Worm (Caenorhabditis elegans) whole organism, L2 larva: ENCODE data around the gene C05C8.1.

Source experiments
- C34F6.9 ChIP-seq: fragments of 150-350 bp; optimal IDR thresholded peaks from 2 replicates; lab custom pipeline; 2014; ENCODE audit warnings: missing biosample characterization, missing genetic modification characterization
- F13H6.1 ChIP-seq: sonication (generic microtip); optimal IDR thresholded peaks from 2 replicates; lab custom pipeline; 2016; ENCODE audit warnings: missing genetic modification characterization, missing compliant biosample characterization
- R02D3.7 ChIP-seq: fragments of 150-350 bp; optimal IDR thresholded peaks from 2 replicates; lab custom pipeline; 2014; ENCODE audit warnings: missing biosample characterization, missing genetic modification characterization
- Y55F3AM.14 ChIP-seq: fragments of 200-800 bp; sonication (Bioruptor generic); optimal IDR thresholded peaks from 2 replicates; lab custom pipeline; 2018; ENCODE audit warnings: mild to moderate bottlenecking, missing genetic modification characterization, missing compliant biosample characterization
- ZK546.5 ChIP-seq: sonication (generic microtip); optimal IDR thresholded peaks from 2 replicates; lab custom pipeline; 2017; ENCODE audit warnings: missing biosample characterization, missing genetic modification characterization
- aly-2 ChIP-seq: fragments of 150-350 bp; optimal IDR thresholded peaks from 2 replicates; lab custom pipeline; 2014; ENCODE audit warnings: missing biosample characterization, missing genetic modification characterization
- ama-1 ChIP-seq: fragments of 150-350 bp; optimal IDR thresholded peaks from 2 replicates; lab custom pipeline; 2018; ENCODE audit warnings: inconsistent platforms
- blmp-1 ChIP-seq: sonication (generic microtip); optimal IDR thresholded peaks from 2 replicates; lab custom pipeline; 2017; ENCODE audit warnings: missing genetic modification characterization, mild to moderate bottlenecking, missing compliant biosample characterization, antibody characterized with exemption, moderate library complexity; ENCODE audit not compliant: insufficient read depth
- ceh-16 ChIP-seq: fragments of 150-350 bp; optimal IDR thresholded peaks from 2 replicates; lab custom pipeline; 2014; ENCODE audit warnings: missing biosample characterization, missing genetic modification characterization
- ceh-82 ChIP-seq: fragments of 150-350 bp; optimal IDR thresholded peaks from 2 replicates; lab custom pipeline; 2014; ENCODE audit warnings: missing biosample characterization, missing genetic modification characterization
- crh-2 ChIP-seq: sonication (generic microtip); optimal IDR thresholded peaks from 2 replicates; lab custom pipeline; 2017; ENCODE audit warnings: missing biosample characterization, missing genetic modification characterization
- elt-3 ChIP-seq: sonication (generic microtip); optimal IDR thresholded peaks from 2 replicates; lab custom pipeline; 2017; ENCODE audit warnings: missing biosample characterization, missing genetic modification characterization
- fos-1 ChIP-seq: fragments of 150-350 bp; optimal IDR thresholded peaks from 2 replicates; lab custom pipeline; 2014; ENCODE audit warnings: missing biosample characterization, missing genetic modification characterization
- lin-13 ChIP-seq: fragments of 150-350 bp; optimal IDR thresholded peaks from 2 replicates; lab custom pipeline; 2014; ENCODE audit warnings: missing biosample characterization, missing genetic modification reagents, missing genetic modification characterization
- lin-39 ChIP-seq: fragments of 150-350 bp; optimal IDR thresholded peaks from 2 replicates; lab custom pipeline; 2014; ENCODE audit warnings: missing biosample characterization, missing genetic modification reagents, missing genetic modification characterization
- lsy-2 ChIP-seq, 2 experiments: fragments of 150-350 bp in 1 of 2; sonication (generic microtip) in 1 of 2; optimal IDR thresholded peaks; 2 replicates each; lab custom pipeline; 2014 to 2017; ENCODE audit warnings: missing biosample characterization in 2 of 2, missing genetic modification characterization in 2 of 2
- mab-5 ChIP-seq: fragments of 150-350 bp; optimal IDR thresholded peaks from 2 replicates; lab custom pipeline; 2014; ENCODE audit warnings: missing biosample characterization, missing genetic modification characterization
- mbf-1 ChIP-seq: sonication (generic microtip); optimal IDR thresholded peaks from 2 replicates; lab custom pipeline; 2017; ENCODE audit warnings: missing biosample characterization, missing genetic modification characterization
- mdl-1 ChIP-seq, 2 experiments: fragments of 150-350 bp in 1 of 2; sonication (generic microtip) in 1 of 2; optimal IDR thresholded peaks; 2 replicates each; lab custom pipeline; 2017; ENCODE audit warnings: missing biosample characterization in 2 of 2, missing genetic modification characterization in 2 of 2
- nhr-10 ChIP-seq: sonication (generic microtip); optimal IDR thresholded peaks from 2 replicates; lab custom pipeline; 2017; ENCODE audit warnings: missing biosample characterization, missing genetic modification characterization
- nhr-11 ChIP-seq: fragments of 150-350 bp; optimal IDR thresholded peaks from 2 replicates; lab custom pipeline; 2014; ENCODE audit warnings: missing biosample characterization, missing genetic modification characterization
- nhr-12 ChIP-seq: fragments of 150-350 bp; optimal IDR thresholded peaks from 2 replicates; lab custom pipeline; 2014; ENCODE audit warnings: missing biosample characterization, missing genetic modification characterization
- nhr-129 ChIP-seq: fragments of 150-350 bp; optimal IDR thresholded peaks from 2 replicates; lab custom pipeline; 2014; ENCODE audit warnings: missing biosample characterization, missing genetic modification characterization
- nhr-21 ChIP-seq: fragments of 150-350 bp; optimal IDR thresholded peaks from 2 replicates; lab custom pipeline; 2014; ENCODE audit warnings: missing biosample characterization, missing genetic modification characterization
- nhr-77 ChIP-seq: fragments of 150-350 bp; optimal IDR thresholded peaks from 2 replicates; lab custom pipeline; 2014; ENCODE audit warnings: missing biosample characterization, missing genetic modification characterization
- peb-1 ChIP-seq: fragments of 150-350 bp; optimal IDR thresholded peaks from 2 replicates; lab custom pipeline; 2014; ENCODE audit warnings: missing biosample characterization, missing genetic modification characterization
- skn-1 ChIP-seq: sonication (generic microtip); optimal IDR thresholded peaks from 2 replicates; lab custom pipeline; 2017; ENCODE audit warnings: missing biosample characterization, missing genetic modification characterization
- sma-9 ChIP-seq, 2 experiments: fragments of 150-350 bp in 1 of 2; sonication (generic microtip) in 1 of 2; optimal IDR thresholded peaks; 2 replicates each; lab custom pipeline; 2014 to 2016; ENCODE audit warnings: missing genetic modification characterization in 2 of 2, mild to moderate bottlenecking in 1 of 2, missing biosample characterization in 1 of 2, missing compliant biosample characterization in 1 of 2, missing genetic modification reagents in 1 of 2, moderate library complexity in 1 of 2
- snpc-4 ChIP-seq: fragments of 150-350 bp; optimal IDR thresholded peaks from 2 replicates; lab custom pipeline; 2014; ENCODE audit warnings: missing biosample characterization, missing genetic modification characterization
- unc-55 ChIP-seq: fragments of 150-350 bp; sonication (generic microtip); optimal IDR thresholded peaks from 3 replicates; lab custom pipeline; 2014; ENCODE audit warnings: missing biosample characterization, missing genetic modification reagents, missing genetic modification characterization
- ztf-1 ChIP-seq: fragments of 200-800 bp; sonication (Bioruptor generic); conservative IDR thresholded peaks from 2 replicates; pipeline ENCODE4 v1.3.6; 2022; ENCODE audit warnings: missing genetic modification characterization, missing compliant biosample characterization
- ztf-4 ChIP-seq: fragments of 150-350 bp; optimal IDR thresholded peaks from 2 replicates; lab custom pipeline; 2014; ENCODE audit warnings: missing biosample characterization, missing genetic modification characterization

C05C8.1 gene

ce11 chrV:7218988-7219387 lies 20.6 kb upstream of the C05C8.1 start, which contains the start of gene C13F10.5:
Gene C13F10.5, minus strand, starts transcription at chrV:7219088.
- TF ChIP-seq R02D3.7 (tag; lab: Kevin White, UChicago) (no peak), ama-1 (lab: Kevin White, UChicago) (no peak), crh-2 (tag; lab: Kevin White, UChicago) (no peak), elt-3 (tag; lab: Kevin White, UChicago) (no peak), nhr-10 (tag; lab: Kevin White, UChicago) (no peak), aly-2 (no peak), mab-5 (tag; lab: Kevin White, UChicago) (no peak), ZK546.5 (tag; lab: Kevin White, UChicago) (no peak), ceh-16 (no peak)

ce11 chrV:7220973-7221519 lies 18.5 kb upstream of the C05C8.1 start, which contains the start of the genes C13F10.8, C13F10.6 and kxd-1:
Gene C13F10.8, minus strand, starts transcription at chrV:7221023.
Gene C13F10.6, minus strand, starts transcription at chrV:7221039.
Gene kxd-1, plus strand, starts transcription at chrV:7221469.
- TF ChIP-seq fos-1 (tag; lab: Kevin White, UChicago) (peak; percentile 5), lsy-2 (tag; optimal IDR thresholded peaks at IDR 0.05; lab: Kevin White, UChicago) (peak in 1 of 2 experiments; percentile 19), nhr-21 (tag; lab: Kevin White, UChicago) (no peak), ztf-4 (no peak), unc-55 (GFP tag; lab: Kevin White, UChicago) (peak; percentile 19)
- TF ChIP-seq, all 48 proteins: peak for 3

ce11 chrV:7223152-7223551 lies 16.4 kb upstream of the C05C8.1 start, which contains the start of gene C13F10.7:
Gene C13F10.7, minus strand, starts transcription at chrV:7223252.
- TF ChIP-seq aly-2 = no peak
- no peak for TF ChIP-seq ceh-82 (tag; lab: Kevin White, UChicago)
- TF ChIP-seq R02D3.7 (tag; lab: Kevin White, UChicago) = no peak
- TF ChIP-seq ama-1 (lab: Kevin White, UChicago) = no peak
- TF ChIP-seq mab-5 (tag; lab: Kevin White, UChicago) = no peak
- TF ChIP-seq nhr-21 (tag; lab: Kevin White, UChicago) = no peak
- TF ChIP-seq nhr-12 (tag; lab: Kevin White, UChicago) = no peak
- no peak for TF ChIP-seq lin-13 (GFP tag; lab: Kevin White, UChicago)
- TF ChIP-seq crh-2 (tag; lab: Kevin White, UChicago) = no peak
- TF ChIP-seq unc-55 (GFP tag; lab: Kevin White, UChicago) = no peak
- no peak for TF ChIP-seq blmp-1 (tag; lab: Kevin White, UChicago)

- peak; percentile 2 for TF ChIP-seq nhr-129 (tag; lab: Kevin White, UChicago)
- TF ChIP-seq C34F6.9 (tag; lab: Kevin White, UChicago) = peak; percentile 45
- peak; percentile 48 for TF ChIP-seq mab-5 (tag; lab: Kevin White, UChicago)
- TF ChIP-seq elt-3 (tag; lab: Kevin White, UChicago) = no peak
- peak; percentile 16 for TF ChIP-seq unc-55 (GFP tag; lab: Kevin White, UChicago)
Measured at ce11 chrV:7223941-7224340, 15.6 kb upstream of the C05C8.1 start, which contains the start of gene C13F10.1. Gene C13F10.1, plus strand, starts transcription at chrV:7224078.

ce11 chrV:7224353-7224752 lies 15.2 kb upstream of the C05C8.1 start:
- no peak for TF ChIP-seq ceh-16
- TF ChIP-seq, all 48 proteins: peak for 0

- TF ChIP-seq nhr-21 (tag; lab: Kevin White, UChicago) (peak; percentile 24), crh-2 (tag; lab: Kevin White, UChicago) (peak; percentile 14), blmp-1 (tag; lab: Kevin White, UChicago) (no peak)
Measured at ce11 chrV:7224947-7225346, 14.6 kb upstream of the C05C8.1 start, which contains the start of gene fkb-3. Gene fkb-3, plus strand, starts transcription at chrV:7225223.

ce11 chrV:7225894-7226293 lies 13.7 kb upstream of the C05C8.1 start:
- TF ChIP-seq mdl-1 (tag; optimal IDR thresholded peaks at IDR 0.05; lab: Kevin White, UChicago) (no peak), ZK546.5 (tag; lab: Kevin White, UChicago) (no peak), nhr-21 (tag; lab: Kevin White, UChicago) (no peak), mbf-1 (tag; lab: Kevin White, UChicago) (no peak), C34F6.9 (tag; lab: Kevin White, UChicago) (no peak), fos-1 (tag; lab: Kevin White, UChicago) (no peak), snpc-4 (tag; lab: Kevin White, UChicago) (no peak), Y55F3AM.14 (GFP tag; lab: Kevin White, UChicago) (no peak), skn-1 (tag; lab: Kevin White, UChicago) (no peak), peb-1 (tag; lab: Kevin White, UChicago) (no peak), aly-2 (no peak), ztf-1 (GFP tag; lab: Robert Waterston, UW) (no peak), lsy-2 (tag; optimal IDR thresholded peaks at IDR 0.05; lab: Kevin White, UChicago) (no peak), nhr-77 (no peak), nhr-11 (no peak), R02D3.7 (tag; lab: Kevin White, UChicago) (no peak), crh-2 (tag; lab: Kevin White, UChicago) (no peak), sma-9 (GFP tag; optimal IDR thresholded peaks at IDR 0.05; lab: Kevin White, UChicago) (no peak), sma-9 (tag; optimal IDR thresholded peaks at IDR 0.05; lab: Kevin White, UChicago) (no peak), lin-39 (no peak), F13H6.1 (tag; lab: Kevin White, UChicago) (no peak)
- TF ChIP-seq, all 48 proteins: peak for 0
